Worm (Caenorhabditis elegans): Measurements from ENCODE around the gene epic-1.

ce11 chrIV:17450443-17450842, 21.3 kb downstream of the epic-1 start, which contains the start of gene F11E6.8:
- TF ChIP-seq nhr-41 (GFP tag; IDR thresholded peaks at IDR 0.05) = no peak
- no peak for TF ChIP-seq hif-1 (tag; optimal IDR thresholded peaks at IDR 0.05)
- TF ChIP-seq unc-39 (tag; optimal IDR thresholded peaks at IDR 0.05) = no peak
- TF ChIP-seq dmd-6 (GFP tag; IDR thresholded peaks at IDR 0.05) = no peak
- TF ChIP-seq lin-15B (tag; optimal IDR thresholded peaks at IDR 0.05) = no peak
- TF ChIP-seq pha-4 (GFP tag; IDR thresholded peaks at IDR 0.05) = no peak
- TF ChIP-seq pha-4 (tag; optimal IDR thresholded peaks at IDR 0.05) = no peak
- TF ChIP-seq nhr-237 (tag; optimal IDR thresholded peaks at IDR 0.05) = no peak
- TF ChIP-seq lin-13 (GFP tag; optimal IDR thresholded peaks at IDR 0.05) = no peak
- TF ChIP-seq unc-62 (GFP tag; optimal IDR thresholded peaks at IDR 0.05 in 1 of 2) = no peak
- TF ChIP-seq unc-62 (tag; optimal IDR thresholded peaks at IDR 0.05) = no peak

All from whole organism, L4 larva.